Fruit fly (Drosophila melanogaster) whole organism, pupa: ENCODE results near the gene CG31253.
A peak's percentile ranks its signal among the peaks of the same experiment; 100 is the strongest.
"Not testable (repeated sequence)": the region's sequence is repeated elsewhere in the genome, so short reads cannot be mapped to it uniquely, and the experiment has no call there.

Experiments
- CG10348 ChIP-seq: fragments of 200-800 bp; sonication (Bioruptor generic); IDR thresholded peaks from 2 replicates; pipeline ENCODE4 v1.3.6; 2022; ENCODE audit warnings: missing biosample characterization, missing genetic modification characterization
- CG12605 ChIP-seq: fragments of 200-800 bp; sonication (Bioruptor generic); IDR thresholded peaks from 2 replicates; pipeline ENCODE4 v1.3.6; 2022; ENCODE audit warnings: missing biosample characterization, missing genetic modification characterization
- CG13204 ChIP-seq: fragments of 200-800 bp; sonication (Bioruptor generic); optimal IDR thresholded peaks from 2 replicates; lab custom pipeline; 2018; ENCODE audit warnings: missing biosample characterization, mild to moderate bottlenecking, missing genetic modification characterization, moderate library complexity
- CG14655 ChIP-seq: fragments of 200-800 bp; sonication (Bioruptor generic); optimal IDR thresholded peaks from 3 replicates; lab custom pipeline; 2017; ENCODE audit warnings: mild to moderate bottlenecking, missing biosample characterization, missing genetic modification reagents, missing genetic modification characterization
- CG15710 ChIP-seq: fragments of 200-800 bp; sonication (Bioruptor generic); optimal IDR thresholded peaks from 2 replicates; lab custom pipeline; 2018; ENCODE audit warnings: missing biosample characterization, mild to moderate bottlenecking, missing genetic modification characterization, moderate library complexity
- CG17806 ChIP-seq: fragments of 200-800 bp; sonication (Bioruptor generic); optimal IDR thresholded peaks from 2 replicates; lab custom pipeline; 2018; ENCODE audit warnings: missing biosample characterization, mild to moderate bottlenecking, missing genetic modification characterization, moderate library complexity
- CG32121 ChIP-seq: fragments of 200-800 bp; sonication (Bioruptor generic); IDR thresholded peaks from 2 replicates; pipeline ENCODE4 v1.3.6; 2022; ENCODE audit warnings: missing biosample characterization, missing genetic modification characterization
- CG34367 ChIP-seq: fragments of 200-800 bp; sonication (Bioruptor generic); optimal IDR thresholded peaks from 2 replicates; lab custom pipeline; 2018; ENCODE audit warnings: missing biosample characterization, mild to moderate bottlenecking, missing genetic modification characterization
- CG4496 ChIP-seq: fragments of 200-800 bp; sonication (Bioruptor generic); IDR thresholded peaks from 3 replicates; pipeline ENCODE4 v1.3.6; 2022; ENCODE audit warnings: missing biosample characterization, missing genetic modification characterization
- CG8159 ChIP-seq: fragments of 200-800 bp; sonication (Bioruptor generic); optimal IDR thresholded peaks from 3 replicates; lab custom pipeline; 2018; ENCODE audit warnings: missing biosample characterization, mild to moderate bottlenecking, missing genetic modification characterization, moderate library complexity
- CG8301 ChIP-seq: fragments of 200-800 bp; sonication (Bioruptor generic); optimal IDR thresholded peaks from 2 replicates; lab custom pipeline; 2018; ENCODE audit warnings: missing biosample characterization, mild to moderate bottlenecking, missing genetic modification characterization
- CG9948 ChIP-seq: fragments of 200-800 bp; sonication (Bioruptor generic); optimal IDR thresholded peaks from 2 replicates; lab custom pipeline; 2018; ENCODE audit warnings: missing biosample characterization, mild to moderate bottlenecking, missing genetic modification characterization, moderate library complexity
- D1 ChIP-seq: fragments of 200-800 bp; sonication (Bioruptor generic); optimal IDR thresholded peaks from 2 replicates; lab custom pipeline; 2018; ENCODE audit warnings: missing biosample characterization, mild to moderate bottlenecking, missing genetic modification characterization, moderate library complexity
- EcR ChIP-seq: fragments of 200-800 bp; sonication (Bioruptor generic); optimal IDR thresholded peaks from 3 replicates; lab custom pipeline; 2019; ENCODE audit warnings: missing biosample characterization, missing genetic modification characterization, mild to moderate bottlenecking, moderate library complexity, missing genetic modification reagents
- Ets98B ChIP-seq: fragments of 200-800 bp; sonication (Bioruptor generic); IDR thresholded peaks from 2 replicates; pipeline ENCODE4 v1.3.6; 2022; ENCODE audit warnings: missing biosample characterization, missing genetic modification characterization
- Pif1A ChIP-seq: fragments of 200-800 bp; sonication (Bioruptor generic); optimal IDR thresholded peaks from 3 replicates; lab custom pipeline; 2016; ENCODE audit warnings: missing biosample characterization, missing genetic modification characterization
- Pif1B ChIP-seq: fragments of 200-800 bp; sonication (Bioruptor generic); optimal IDR thresholded peaks from 3 replicates; lab custom pipeline; 2016; ENCODE audit warnings: missing biosample characterization, missing genetic modification characterization
- Snoo ChIP-seq: fragments of 200-800 bp; sonication (Bioruptor generic); optimal IDR thresholded peaks from 3 replicates; lab custom pipeline; 2017; ENCODE audit warnings: missing biosample characterization, mild to moderate bottlenecking, missing genetic modification characterization, inconsistent platforms
- fd96Ca ChIP-seq: fragments of 200-800 bp; sonication (Bioruptor generic); IDR thresholded peaks from 3 replicates; pipeline ENCODE4 v1.3.6; 2022; ENCODE audit warnings: missing biosample characterization, missing genetic modification characterization
- gl ChIP-seq: fragments of 200-800 bp; sonication (Bioruptor generic); optimal IDR thresholded peaks from 2 replicates; lab custom pipeline; 2018; ENCODE audit warnings: missing biosample characterization, mild to moderate bottlenecking, missing genetic modification characterization
- rn ChIP-seq: fragments of 200-800 bp; sonication (Bioruptor generic); IDR thresholded peaks from 2 replicates; pipeline ENCODE4 v1.3.6; 2022; ENCODE audit warnings: missing biosample characterization, missing genetic modification characterization

The CG31253 gene

DNA sequence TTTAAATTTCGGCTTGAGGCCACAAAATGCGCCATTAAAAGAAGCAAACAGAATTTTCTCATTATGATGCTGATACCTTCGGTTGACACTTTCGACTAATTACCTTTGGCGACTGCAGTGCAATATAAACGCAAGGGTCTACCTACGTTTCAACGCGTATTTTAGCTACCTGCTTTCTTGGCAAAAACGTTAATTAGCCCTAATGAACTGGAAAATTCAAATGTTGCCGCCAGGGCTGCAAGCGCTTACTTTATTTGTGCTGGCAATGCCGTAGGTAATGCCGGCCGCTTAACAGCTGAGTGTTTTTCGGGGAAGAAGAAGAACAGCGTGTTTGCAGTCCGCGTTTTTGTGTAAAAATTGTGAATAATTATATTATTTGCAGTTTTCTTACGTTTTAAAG lies at the start of gene CG31253:
Gene CG31253 (minus strand): TSS at position 101 of the 400 bp plus-strand sequence.
- TF ChIP-seq Snoo (tag; lab: Kevin White, UChicago); CG9948; fd96Ca: not testable (repeated sequence)
- TF ChIP-seq, all 21 proteins: peak for 0; not testable (repeated sequence) for 21

DNA sequence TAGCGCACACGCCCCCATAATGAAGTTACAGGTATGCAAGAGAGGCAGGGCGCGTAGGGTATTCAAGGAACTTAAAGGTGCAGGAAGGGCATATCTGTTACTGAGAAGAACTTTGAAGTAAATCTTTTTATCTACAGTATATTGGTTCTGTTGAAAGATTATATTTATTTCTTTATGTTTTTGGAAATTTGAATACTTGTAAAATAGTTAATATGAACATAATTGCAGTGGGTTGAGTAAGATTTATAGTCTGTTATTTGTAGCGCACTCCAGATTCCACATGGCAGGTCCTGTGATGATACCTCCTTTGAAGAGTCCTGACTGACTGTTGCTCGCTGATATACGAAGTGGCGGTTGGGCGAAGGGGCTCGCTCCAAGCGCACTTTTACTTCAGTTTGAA lies 43.7 kb upstream of the CG31253 start:
- peak; percentile 7 for TF ChIP-seq CG8159 (tag; lab: Kevin White, UChicago)
- TF ChIP-seq CG32121 (GFP tag; lab: Robert Waterston, UW): no peak
- TF ChIP-seq, all 21 proteins: peak for 1

DNA sequence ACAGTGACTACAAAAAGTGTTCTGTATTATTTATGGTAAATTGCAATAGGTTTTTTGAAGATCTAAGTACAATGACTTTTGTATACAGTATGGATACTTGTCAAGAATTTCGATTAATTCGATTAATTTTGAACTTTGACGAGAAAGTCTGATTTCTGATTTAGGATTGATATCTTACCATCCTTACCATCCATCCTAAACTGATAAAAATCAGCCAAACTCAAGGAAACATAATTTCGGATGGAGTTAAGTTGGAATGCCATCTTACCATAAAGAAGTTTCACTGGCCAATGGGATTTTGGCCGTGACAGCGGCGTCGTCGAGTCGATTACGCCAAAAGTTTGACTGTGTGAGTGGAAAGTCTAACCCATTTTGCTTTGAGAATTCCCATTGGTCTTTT lies 30.3 kb upstream of the CG31253 start, which contains the start of gene CG4815:
Gene CG4815 (minus strand): TSS at position 101 of the 400 bp plus-strand sequence.
- no peak for TF ChIP-seq Pif1B
- TF ChIP-seq CG8301 (tag; lab: Kevin White, UChicago): no peak
- TF ChIP-seq CG12605: no peak
- no peak for TF ChIP-seq D1 (tag; lab: Kevin White, UChicago)
- no peak for TF ChIP-seq CG13204
- TF ChIP-seq Pif1A (GFP tag; lab: Kevin White, UChicago): no peak
- no peak for TF ChIP-seq CG17806 (tag; lab: Kevin White, UChicago)
- no peak for TF ChIP-seq CG15710 (tag; lab: Kevin White, UChicago)
- TF ChIP-seq CG4496 (GFP tag; lab: Robert Waterston, UW): no peak
- TF ChIP-seq fd96Ca: no peak

DNA sequence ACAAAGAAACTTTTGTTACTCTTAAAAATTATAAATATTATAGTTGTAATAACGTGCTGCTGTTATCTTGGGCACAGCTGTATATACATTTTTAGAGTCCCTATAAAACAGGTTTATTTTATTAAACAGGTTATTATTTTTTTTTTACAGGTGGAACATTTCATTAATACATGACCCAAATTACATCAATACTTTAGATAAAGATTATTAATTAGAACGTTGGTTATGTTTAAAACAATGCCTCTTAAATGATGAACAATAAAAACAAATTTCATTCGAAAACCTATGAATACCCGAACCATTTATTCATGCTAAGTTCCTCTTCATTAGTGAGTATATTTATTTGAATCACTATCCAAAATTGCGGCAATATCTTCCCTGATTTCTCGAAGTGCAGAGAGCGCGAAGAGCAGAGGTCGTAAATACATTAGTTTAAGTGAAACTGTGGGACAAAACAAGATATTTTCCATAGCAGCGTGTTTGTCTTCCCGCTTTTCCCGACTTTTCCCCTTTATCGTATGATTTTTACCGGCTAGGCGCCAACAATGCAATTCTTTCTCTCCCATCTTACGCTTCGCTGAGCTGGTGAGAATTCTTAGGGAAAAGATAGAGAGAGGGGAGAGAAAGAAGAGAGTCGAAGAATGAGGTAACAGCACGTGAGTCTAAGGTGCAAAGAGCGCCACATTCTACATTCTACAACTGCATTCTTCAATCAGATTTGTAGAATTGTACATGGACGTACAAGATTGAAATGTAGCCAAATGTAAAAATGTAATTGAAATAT lies 28.5 kb upstream of the CG31253 start:
- TF ChIP-seq CG9948: peak; percentile 33
- TF ChIP-seq CG13204: no peak
- TF ChIP-seq CG4496 (GFP tag; lab: Robert Waterston, UW): peak; percentile 61; the same call in 2 of the 3 replicates
- peak; percentile 70 for TF ChIP-seq CG32121 (GFP tag; lab: Robert Waterston, UW)
- no peak for TF ChIP-seq Snoo (tag; lab: Kevin White, UChicago)
- TF ChIP-seq CG14655 (GFP tag; lab: Kevin White, UChicago): peak; percentile 76
- no peak for TF ChIP-seq CG15710 (tag; lab: Kevin White, UChicago)
- TF ChIP-seq rn: 0 out of 2 replicates have a peak, but pooled peaks have one; percentile 33
- TF ChIP-seq CG12605: no peak
- TF ChIP-seq Pif1A (GFP tag; lab: Kevin White, UChicago): no peak
- peak; percentile 24 for TF ChIP-seq CG34367 (tag; lab: Kevin White, UChicago)
- TF ChIP-seq Pif1B: no peak
- no peak for TF ChIP-seq D1 (tag; lab: Kevin White, UChicago)
- peak; percentile 52 for TF ChIP-seq CG8301 (tag; lab: Kevin White, UChicago)
- peak; percentile 57 for TF ChIP-seq Ets98B
- TF ChIP-seq CG17806 (tag; lab: Kevin White, UChicago): peak; percentile 9
- TF ChIP-seq CG10348: peak; percentile 50; the same call in 1 of the 2 replicates
- no peak for TF ChIP-seq gl
- peak; percentile 74 for TF ChIP-seq fd96Ca
- TF ChIP-seq EcR (GFP tag; lab: Kevin White, UChicago): no peak
- TF ChIP-seq CG8159 (tag; lab: Kevin White, UChicago): peak; percentile 38

DNA sequence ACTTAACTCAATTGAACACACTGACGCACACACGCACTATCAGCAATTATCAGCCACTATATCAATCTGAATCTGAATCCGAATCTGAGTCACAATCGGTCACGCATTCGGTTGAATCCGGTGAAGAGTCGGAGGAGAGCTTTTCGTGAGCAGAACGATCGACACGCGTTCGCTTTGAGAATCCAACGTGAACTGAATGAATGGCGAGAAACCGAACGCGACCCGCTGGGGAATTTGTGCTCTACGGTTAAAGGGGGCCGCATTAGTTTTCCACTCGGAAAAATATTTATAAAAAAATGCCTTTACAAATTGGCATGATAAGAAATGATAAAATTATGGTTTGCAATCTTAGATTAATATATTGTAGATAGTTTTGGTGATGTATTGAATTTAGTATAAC lies 27.8 kb upstream of the CG31253 start, which contains the start of gene betaTub97EF:
Gene betaTub97EF (minus strand): TSS at position 196 of the 400 bp plus-strand sequence.
- TF ChIP-seq CG34367 (tag; lab: Kevin White, UChicago): no peak
- TF ChIP-seq CG32121 (GFP tag; lab: Robert Waterston, UW): peak; percentile 45
- no peak for TF ChIP-seq Pif1B
- TF ChIP-seq CG4496 (GFP tag; lab: Robert Waterston, UW): peak; percentile 76
- no peak for TF ChIP-seq CG13204
- TF ChIP-seq fd96Ca: no peak
- no peak for TF ChIP-seq Snoo (tag; lab: Kevin White, UChicago)
- no peak for TF ChIP-seq CG14655 (GFP tag; lab: Kevin White, UChicago)
- no peak for TF ChIP-seq CG8301 (tag; lab: Kevin White, UChicago)
- TF ChIP-seq EcR (GFP tag; lab: Kevin White, UChicago): no peak
- TF ChIP-seq CG9948: no peak
- TF ChIP-seq CG12605: peak; percentile 51
- no peak for TF ChIP-seq rn
- TF ChIP-seq D1 (tag; lab: Kevin White, UChicago): no peak
- no peak for TF ChIP-seq CG10348
- no peak for TF ChIP-seq Pif1A (GFP tag; lab: Kevin White, UChicago)
- peak; percentile 12 for TF ChIP-seq CG15710 (tag; lab: Kevin White, UChicago)
- no peak for TF ChIP-seq gl
- TF ChIP-seq Ets98B: no peak; the same call in 1 of the 2 replicates

DNA sequence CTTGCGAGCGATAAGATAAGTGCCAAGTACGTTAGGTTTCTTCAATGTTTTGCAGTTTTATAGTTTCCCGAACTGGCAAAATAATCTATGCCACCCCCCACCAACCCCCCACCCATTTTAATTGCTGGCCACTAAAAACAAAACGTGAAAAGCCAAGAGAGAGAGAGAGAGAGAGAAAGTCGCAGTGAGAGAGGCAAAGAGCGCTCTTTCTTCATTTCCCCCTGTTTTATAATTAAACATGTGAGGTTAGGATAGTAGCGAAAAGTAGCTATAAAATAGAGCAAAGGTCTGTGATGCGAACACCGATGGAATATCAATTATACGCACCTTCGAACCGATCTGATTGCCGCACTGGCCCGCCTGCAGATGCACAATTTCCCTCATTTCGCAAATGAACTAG lies 27.4 kb upstream of the CG31253 start:
- TF ChIP-seq CG13204 (no peak), CG4496 (GFP tag; lab: Robert Waterston, UW) (no peak), CG34367 (tag; lab: Kevin White, UChicago) (no peak), fd96Ca (no peak), CG12605 (no peak), EcR (GFP tag; lab: Kevin White, UChicago) (no peak), Ets98B (no peak), gl (no peak), CG8301 (tag; lab: Kevin White, UChicago) (no peak), Pif1B (no peak), CG8159 (tag; lab: Kevin White, UChicago) (no peak), CG17806 (tag; lab: Kevin White, UChicago) (no peak)
